Worm (Caenorhabditis elegans): Measurements from ENCODE around the gene aakg-4.

DNA sequence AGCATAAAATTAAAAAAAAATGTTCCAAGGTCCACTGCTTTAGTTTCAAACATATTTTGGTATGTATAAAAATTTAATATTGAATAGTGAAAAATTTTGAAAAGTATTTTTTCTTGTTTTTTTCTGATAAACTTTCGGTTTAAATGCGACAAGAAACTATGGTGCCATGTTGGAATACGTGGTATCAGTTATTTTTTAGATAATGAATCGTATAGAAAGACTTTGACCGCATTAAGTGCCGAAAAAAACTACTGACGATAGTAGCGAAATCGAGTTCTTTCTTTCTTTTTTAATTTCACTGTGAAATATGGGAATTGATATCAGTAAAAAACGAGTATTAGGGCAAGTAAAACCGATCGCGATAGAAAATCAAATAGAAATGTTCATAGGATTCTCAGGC is 46.8 kb upstream of the aakg-4 start, which contains the start of gene T24D8.6:
- no peak for TF ChIP-seq egl-27 (tag; optimal IDR thresholded peaks at IDR 0.05)
- TF ChIP-seq ztf-4 (tag; optimal IDR thresholded peaks at IDR 0.05), result no peak
- no peak for TF ChIP-seq ama-1 (optimal IDR thresholded peaks at IDR 0.05)
- no peak for TF ChIP-seq jun-1 (tag; optimal IDR thresholded peaks at IDR 0.05)
- TF ChIP-seq ceh-90 (tag; optimal IDR thresholded peaks at IDR 0.05), result no peak
- TF ChIP-seq nhr-11 (tag; optimal IDR thresholded peaks at IDR 0.05), result no peak
- no peak for TF ChIP-seq mep-1 (tag; optimal IDR thresholded peaks at IDR 0.05)
- TF ChIP-seq zag-1 (tag; optimal IDR thresholded peaks at IDR 0.05), result no peak
- TF ChIP-seq unc-130 (tag; optimal IDR thresholded peaks at IDR 0.05), result no peak
- TF ChIP-seq unc-62 (GFP tag; optimal IDR thresholded peaks at IDR 0.05), result no peak
- no peak for TF ChIP-seq hlh-4 (tag; optimal IDR thresholded peaks at IDR 0.05)
- no peak for TF ChIP-seq ces-1 (GFP tag; optimal IDR thresholded peaks at IDR 0.05)
